Worm (Caenorhabditis elegans) whole organism, midembryonic: ENCODE data around the gene W09C2.9.

Experiments
- cog-1 ChIP-seq: sonication (generic microtip); optimal IDR thresholded peaks from 2 replicates; lab custom pipeline; 2016; ENCODE audit warnings: missing genetic modification characterization, missing compliant biosample characterization
- ref-1 ChIP-seq: fragments of 200-800 bp; sonication (Bioruptor generic); conservative IDR thresholded peaks from 2 replicates; pipeline ENCODE4 v1.3.6; 2022; ENCODE audit warnings: missing genetic modification reagents, missing genetic modification characterization, missing compliant biosample characterization
- tab-1 ChIP-seq: fragments of 200-800 bp; sonication (Bioruptor generic); IDR thresholded peaks from 2 replicates; pipeline ENCODE4 v1.3.6; 2022; ENCODE audit warnings: missing genetic modification characterization, missing compliant biosample characterization
- ztf-23 ChIP-seq: fragments of 200-800 bp; sonication (Bioruptor generic); IDR thresholded peaks from 2 replicates; pipeline ENCODE4 v1.3.6; 2022; ENCODE audit warnings: missing genetic modification reagents, missing genetic modification characterization, missing compliant biosample characterization
- ztf-29 ChIP-seq: fragments of 200-800 bp; sonication (Bioruptor generic); IDR thresholded peaks from 2 replicates; pipeline ENCODE4 v1.3.6; 2022; ENCODE audit warnings: missing genetic modification reagents, missing genetic modification characterization, missing compliant biosample characterization

- TF ChIP-seq ztf-23 (GFP tag; lab: Robert Waterston, UW) (no peak), ref-1 (GFP tag; lab: Robert Waterston, UW) (no peak), ztf-29 (GFP tag; lab: Robert Waterston, UW) (no peak), tab-1 (GFP tag; lab: Robert Waterston, UW) (no peak), cog-1 (tag; lab: Kevin White, UChicago) (no peak)
Observed at ce11 chrIV:9643188-9643587, 20.0 kb upstream of the W09C2.9 start, which contains the start of gene degl-2.
